Fruit fly (Drosophila melanogaster) whole organism, pupa: ENCODE results near the gene CG46458.

Experiments
- CG10348 ChIP-seq: fragments of 200-800 bp; sonication (Bioruptor generic); IDR thresholded peaks from 2 replicates; pipeline ENCODE4 v1.3.6; 2022; ENCODE audit warnings: missing biosample characterization, missing genetic modification characterization
- CG12605 ChIP-seq: fragments of 200-800 bp; sonication (Bioruptor generic); IDR thresholded peaks from 2 replicates; pipeline ENCODE4 v1.3.6; 2022; ENCODE audit warnings: missing biosample characterization, missing genetic modification characterization
- CG13204 ChIP-seq: fragments of 200-800 bp; sonication (Bioruptor generic); optimal IDR thresholded peaks from 2 replicates; lab custom pipeline; 2018; ENCODE audit warnings: missing biosample characterization, mild to moderate bottlenecking, missing genetic modification characterization, moderate library complexity
- CG14655 ChIP-seq: fragments of 200-800 bp; sonication (Bioruptor generic); optimal IDR thresholded peaks from 3 replicates; lab custom pipeline; 2017; ENCODE audit warnings: mild to moderate bottlenecking, missing biosample characterization, missing genetic modification reagents, missing genetic modification characterization
- CG15710 ChIP-seq: fragments of 200-800 bp; sonication (Bioruptor generic); optimal IDR thresholded peaks from 2 replicates; lab custom pipeline; 2018; ENCODE audit warnings: missing biosample characterization, mild to moderate bottlenecking, missing genetic modification characterization, moderate library complexity
- CG17806 ChIP-seq: fragments of 200-800 bp; sonication (Bioruptor generic); optimal IDR thresholded peaks from 2 replicates; lab custom pipeline; 2018; ENCODE audit warnings: missing biosample characterization, mild to moderate bottlenecking, missing genetic modification characterization, moderate library complexity
- CG32121 ChIP-seq: fragments of 200-800 bp; sonication (Bioruptor generic); IDR thresholded peaks from 2 replicates; pipeline ENCODE4 v1.3.6; 2022; ENCODE audit warnings: missing biosample characterization, missing genetic modification characterization
- CG34367 ChIP-seq: fragments of 200-800 bp; sonication (Bioruptor generic); optimal IDR thresholded peaks from 2 replicates; lab custom pipeline; 2018; ENCODE audit warnings: missing biosample characterization, mild to moderate bottlenecking, missing genetic modification characterization
- CG4496 ChIP-seq: fragments of 200-800 bp; sonication (Bioruptor generic); IDR thresholded peaks from 3 replicates; pipeline ENCODE4 v1.3.6; 2022; ENCODE audit warnings: missing biosample characterization, missing genetic modification characterization
- CG8159 ChIP-seq: fragments of 200-800 bp; sonication (Bioruptor generic); optimal IDR thresholded peaks from 3 replicates; lab custom pipeline; 2018; ENCODE audit warnings: missing biosample characterization, mild to moderate bottlenecking, missing genetic modification characterization, moderate library complexity
- CG8301 ChIP-seq: fragments of 200-800 bp; sonication (Bioruptor generic); optimal IDR thresholded peaks from 2 replicates; lab custom pipeline; 2018; ENCODE audit warnings: missing biosample characterization, mild to moderate bottlenecking, missing genetic modification characterization
- CG9948 ChIP-seq: fragments of 200-800 bp; sonication (Bioruptor generic); optimal IDR thresholded peaks from 2 replicates; lab custom pipeline; 2018; ENCODE audit warnings: missing biosample characterization, mild to moderate bottlenecking, missing genetic modification characterization, moderate library complexity
- D1 ChIP-seq: fragments of 200-800 bp; sonication (Bioruptor generic); optimal IDR thresholded peaks from 2 replicates; lab custom pipeline; 2018; ENCODE audit warnings: missing biosample characterization, mild to moderate bottlenecking, missing genetic modification characterization, moderate library complexity
- EcR ChIP-seq: fragments of 200-800 bp; sonication (Bioruptor generic); optimal IDR thresholded peaks from 3 replicates; lab custom pipeline; 2019; ENCODE audit warnings: missing biosample characterization, missing genetic modification characterization, mild to moderate bottlenecking, moderate library complexity, missing genetic modification reagents
- Ets98B ChIP-seq: fragments of 200-800 bp; sonication (Bioruptor generic); IDR thresholded peaks from 2 replicates; pipeline ENCODE4 v1.3.6; 2022; ENCODE audit warnings: missing biosample characterization, missing genetic modification characterization
- Pif1A ChIP-seq: fragments of 200-800 bp; sonication (Bioruptor generic); optimal IDR thresholded peaks from 3 replicates; lab custom pipeline; 2016; ENCODE audit warnings: missing biosample characterization, missing genetic modification characterization
- Pif1B ChIP-seq: fragments of 200-800 bp; sonication (Bioruptor generic); optimal IDR thresholded peaks from 3 replicates; lab custom pipeline; 2016; ENCODE audit warnings: missing biosample characterization, missing genetic modification characterization
- Snoo ChIP-seq: fragments of 200-800 bp; sonication (Bioruptor generic); optimal IDR thresholded peaks from 3 replicates; lab custom pipeline; 2017; ENCODE audit warnings: missing biosample characterization, mild to moderate bottlenecking, missing genetic modification characterization, inconsistent platforms
- fd96Ca ChIP-seq: fragments of 200-800 bp; sonication (Bioruptor generic); IDR thresholded peaks from 3 replicates; pipeline ENCODE4 v1.3.6; 2022; ENCODE audit warnings: missing biosample characterization, missing genetic modification characterization
- gl ChIP-seq: fragments of 200-800 bp; sonication (Bioruptor generic); optimal IDR thresholded peaks from 2 replicates; lab custom pipeline; 2018; ENCODE audit warnings: missing biosample characterization, mild to moderate bottlenecking, missing genetic modification characterization
- rn ChIP-seq: fragments of 200-800 bp; sonication (Bioruptor generic); IDR thresholded peaks from 2 replicates; pipeline ENCODE4 v1.3.6; 2022; ENCODE audit warnings: missing biosample characterization, missing genetic modification characterization

CG46458 gene

dm6 chr3R:6863769-6864393 is 94.3 kb downstream of the CG46458 start, which contains the start of gene ftz:
TSS of gene ftz (plus strand) at chr3R:6864324.
- TF ChIP-seq CG10348 (GFP tag; lab: Robert Waterston, UW) (no peak), CG9948 (tag; lab: Kevin White, UChicago) (no peak), CG8301 (no peak), CG13204 (GFP tag; lab: Kevin White, UChicago) (no peak), CG32121 (GFP tag; lab: Robert Waterston, UW) (no peak), CG17806 (tag; lab: Kevin White, UChicago) (no peak), CG12605 (no peak), Ets98B (GFP tag; lab: Robert Waterston, UW) (no peak), Pif1A (GFP tag; lab: Kevin White, UChicago) (no peak), Snoo (tag; lab: Kevin White, UChicago) (no peak), EcR (no peak), CG14655 (no peak), CG15710 (no peak), fd96Ca (GFP tag; lab: Robert Waterston, UW) (no peak), CG8159 (tag; lab: Kevin White, UChicago) (no peak), gl (tag; lab: Kevin White, UChicago) (no peak), rn (GFP tag; lab: Robert Waterston, UW) (no peak)

- TF ChIP-seq CG9948 (tag; lab: Kevin White, UChicago) (no peak), Pif1B (GFP tag; lab: Kevin White, UChicago) (no peak), CG17806 (tag; lab: Kevin White, UChicago) (no peak), CG10348 (GFP tag; lab: Robert Waterston, UW) (no peak)
- TF ChIP-seq, all 21 proteins: peak for 0
Observed at dm6 chr3R:6862577-6862976, 95.6 kb downstream of the CG46458 start.

dm6 chr3R:6860042-6860441 is 98.1 kb downstream of the CG46458 start:
- TF ChIP-seq CG9948 (tag; lab: Kevin White, UChicago) (no peak), gl (tag; lab: Kevin White, UChicago) (no peak), CG13204 (GFP tag; lab: Kevin White, UChicago) (no peak), CG8301 (no peak), fd96Ca (GFP tag; lab: Robert Waterston, UW) (no peak), CG12605 (no peak), CG15710 (no peak), CG17806 (tag; lab: Kevin White, UChicago) (no peak), CG32121 (GFP tag; lab: Robert Waterston, UW) (no peak), CG10348 (GFP tag; lab: Robert Waterston, UW) (no peak), Ets98B (GFP tag; lab: Robert Waterston, UW) (no peak), Pif1B (GFP tag; lab: Kevin White, UChicago) (no peak), rn (GFP tag; lab: Robert Waterston, UW) (no peak), CG14655 (no peak), CG8159 (tag; lab: Kevin White, UChicago) (no peak), EcR (no peak), Pif1A (GFP tag; lab: Kevin White, UChicago) (no peak), CG34367 (tag; lab: Kevin White, UChicago) (no peak)

dm6 chr3R:6858997-6859396 is 99.2 kb downstream of the CG46458 start:
- TF ChIP-seq CG15710 (no peak), CG4496 (GFP tag; lab: Robert Waterston, UW) (no peak), CG10348 (GFP tag; lab: Robert Waterston, UW) (no peak)
- TF ChIP-seq, all 21 proteins: peak for 0

dm6 chr3R:6857425-6857824 is 100.7 kb downstream of the CG46458 start:
- no peak for TF ChIP-seq CG9948 (tag; lab: Kevin White, UChicago)
- TF ChIP-seq Pif1A (GFP tag; lab: Kevin White, UChicago) = no peak
- TF ChIP-seq Pif1B (GFP tag; lab: Kevin White, UChicago) = no peak
- no peak for TF ChIP-seq CG12605
- TF ChIP-seq CG4496 (GFP tag; lab: Robert Waterston, UW) = no peak
- no peak for TF ChIP-seq Ets98B (GFP tag; lab: Robert Waterston, UW)
- TF ChIP-seq gl (tag; lab: Kevin White, UChicago) = no peak
- TF ChIP-seq EcR = no peak
- TF ChIP-seq CG8301 = no peak
- TF ChIP-seq CG34367 (tag; lab: Kevin White, UChicago) = no peak
- TF ChIP-seq Snoo (tag; lab: Kevin White, UChicago) = no peak
- no peak for TF ChIP-seq CG13204 (GFP tag; lab: Kevin White, UChicago)
- no peak for TF ChIP-seq CG8159 (tag; lab: Kevin White, UChicago)
- TF ChIP-seq D1 (tag; lab: Kevin White, UChicago) = no peak
- TF ChIP-seq fd96Ca (GFP tag; lab: Robert Waterston, UW) = no peak
- TF ChIP-seq CG10348 (GFP tag; lab: Robert Waterston, UW) = no peak
- TF ChIP-seq CG32121 (GFP tag; lab: Robert Waterston, UW) = no peak
- TF ChIP-seq rn (GFP tag; lab: Robert Waterston, UW) = no peak
- no peak for TF ChIP-seq CG15710

- TF ChIP-seq CG8301 (no peak), D1 (tag; lab: Kevin White, UChicago) (peak; percentile 35)
Observed at dm6 chr3R:6854296-6854695, 103.9 kb downstream of the CG46458 start.
